Worm (Caenorhabditis elegans) whole organism, L3 larva: ENCODE results near the gene Y75B8A.24.

Experiments
- ZK546.5 ChIP-seq: sonication (generic microtip); optimal IDR thresholded peaks from 2 replicates; lab custom pipeline; 2017; ENCODE audit warnings: missing biosample characterization, missing genetic modification characterization
- aly-2 ChIP-seq: fragments of 150-350 bp; optimal IDR thresholded peaks from 2 replicates; lab custom pipeline; 2014; ENCODE audit warnings: missing biosample characterization, missing genetic modification characterization
- ama-1 ChIP-seq: fragments of 150-350 bp; optimal IDR thresholded peaks from 2 replicates; lab custom pipeline; 2018
- ceh-16 ChIP-seq: sonication (generic microtip); optimal IDR thresholded peaks from 2 replicates; lab custom pipeline; 2017; ENCODE audit warnings: missing biosample characterization, missing genetic modification characterization
- ceh-9 ChIP-seq: sonication (generic microtip); optimal IDR thresholded peaks from 2 replicates; lab custom pipeline; 2018; ENCODE audit warnings: missing biosample characterization, missing genetic modification characterization
- daf-12 ChIP-seq: fragments of 150-350 bp; optimal IDR thresholded peaks from 2 replicates; lab custom pipeline; 2014; ENCODE audit warnings: missing biosample characterization, missing genetic modification reagents, missing genetic modification characterization
- egl-5 ChIP-seq: fragments of 150-350 bp; optimal IDR thresholded peaks from 2 replicates; lab custom pipeline; 2017; ENCODE audit warnings: missing biosample characterization, missing genetic modification reagents, missing genetic modification characterization, inconsistent platforms
- fkh-10 ChIP-seq: sonication (generic microtip); optimal IDR thresholded peaks from 2 replicates; lab custom pipeline; 2017; ENCODE audit warnings: missing biosample characterization, missing genetic modification reagents, missing genetic modification characterization
- hmg-11 ChIP-seq: sonication (generic microtip); optimal IDR thresholded peaks from 2 replicates; lab custom pipeline; 2016; ENCODE audit warnings: missing genetic modification characterization, missing compliant biosample characterization
- mdl-1 ChIP-seq: fragments of 150-350 bp; optimal IDR thresholded peaks from 2 replicates; lab custom pipeline; 2014; ENCODE audit warnings: missing biosample characterization, missing genetic modification characterization
- nfya-1 ChIP-seq: sonication (generic microtip); optimal IDR thresholded peaks from 2 replicates; lab custom pipeline; 2017; ENCODE audit warnings: missing genetic modification characterization, mild to moderate bottlenecking, missing compliant biosample characterization, antibody characterized with exemption, moderate library complexity; ENCODE audit not compliant: insufficient read depth
- nhr-11 ChIP-seq: fragments of 150-350 bp; optimal IDR thresholded peaks from 2 replicates; lab custom pipeline; 2014; ENCODE audit warnings: missing biosample characterization, missing genetic modification characterization
- nhr-23 ChIP-seq: fragments of 150-350 bp; optimal IDR thresholded peaks from 2 replicates; lab custom pipeline; 2014; ENCODE audit warnings: missing biosample characterization, missing genetic modification reagents, missing genetic modification characterization
- nhr-237 ChIP-seq: fragments of 150-350 bp; optimal IDR thresholded peaks from 2 replicates; lab custom pipeline; 2014; ENCODE audit warnings: missing biosample characterization, missing genetic modification characterization
- nhr-67 ChIP-seq: fragments of 150-350 bp; optimal IDR thresholded peaks from 2 replicates; lab custom pipeline; 2014; ENCODE audit warnings: missing biosample characterization, missing genetic modification characterization
- nhr-76 ChIP-seq: fragments of 150-350 bp; sonication (generic microtip); optimal IDR thresholded peaks from 5 replicates; lab custom pipeline; 2014; ENCODE audit warnings: missing biosample characterization, missing genetic modification characterization
- pha-4 ChIP-seq: fragments of 150-350 bp; optimal IDR thresholded peaks from 2 replicates; lab custom pipeline; 2014; ENCODE audit warnings: missing biosample characterization, missing genetic modification reagents, missing genetic modification characterization
- pqm-1 ChIP-seq: fragments of 150-350 bp; optimal IDR thresholded peaks from 2 replicates; lab custom pipeline; 2017; ENCODE audit warnings: missing biosample characterization, missing genetic modification characterization, inconsistent platforms
- tbx-2 ChIP-seq: sonication (generic microtip); optimal IDR thresholded peaks from 2 replicates; lab custom pipeline; 2016; ENCODE audit warnings: mild to moderate bottlenecking, missing genetic modification characterization, missing compliant biosample characterization
- ztf-11 ChIP-seq: fragments of 150-350 bp; optimal IDR thresholded peaks from 2 replicates; lab custom pipeline; 2014; ENCODE audit warnings: missing biosample characterization, missing genetic modification characterization

Gene Y75B8A.24

DNA sequence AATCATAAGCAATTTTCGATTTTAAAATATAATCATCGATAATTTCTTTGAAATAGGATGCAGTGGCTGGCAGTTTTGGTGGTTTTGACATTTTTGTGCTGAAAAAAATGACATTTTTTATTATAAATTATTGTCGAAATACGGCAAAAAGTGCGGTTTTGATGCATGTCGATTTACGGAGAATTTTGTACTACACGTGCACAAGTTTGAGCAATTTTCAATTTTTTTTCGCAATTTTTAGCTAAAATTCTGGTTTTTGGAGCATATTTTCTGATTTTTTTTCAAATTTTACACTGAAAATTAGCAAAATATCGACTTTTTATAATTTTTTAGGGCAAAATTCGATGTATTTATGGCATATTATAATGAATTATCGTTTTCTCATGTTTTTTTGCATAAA is 58.0 kb downstream of the Y75B8A.24 start, which contains the start of gene Y75B8A.13:
TSS of gene Y75B8A.13 (minus strand) at position 101 of the 400 bp plus-strand sequence.
- TF ChIP-seq nhr-67 (tag; lab: Kevin White, UChicago) (no peak), egl-5 (tag; lab: Kevin White, UChicago) (no peak), ceh-16 (tag; lab: Kevin White, UChicago) (no peak), ztf-11 (tag; lab: Kevin White, UChicago) (no peak), nhr-23 (tag; lab: Kevin White, UChicago) (no peak)

- TF ChIP-seq ZK546.5 = no peak
- TF ChIP-seq tbx-2 (tag; lab: Kevin White, UChicago) = no peak
- TF ChIP-seq nhr-11 (tag; lab: Kevin White, UChicago) = no peak
- no peak for TF ChIP-seq aly-2 (tag; lab: Kevin White, UChicago)
- TF ChIP-seq nhr-76 (tag; lab: Kevin White, UChicago) = no peak
- TF ChIP-seq nfya-1 = no peak
- no peak for TF ChIP-seq fkh-10 (GFP tag; lab: Kevin White, UChicago)
- TF ChIP-seq ceh-16 (tag; lab: Kevin White, UChicago) = no peak
- TF ChIP-seq mdl-1 (tag; lab: Kevin White, UChicago) = no peak
Observed at ce11 chrIII:12207574-12207973, 66.0 kb downstream of the Y75B8A.24 start.

DNA sequence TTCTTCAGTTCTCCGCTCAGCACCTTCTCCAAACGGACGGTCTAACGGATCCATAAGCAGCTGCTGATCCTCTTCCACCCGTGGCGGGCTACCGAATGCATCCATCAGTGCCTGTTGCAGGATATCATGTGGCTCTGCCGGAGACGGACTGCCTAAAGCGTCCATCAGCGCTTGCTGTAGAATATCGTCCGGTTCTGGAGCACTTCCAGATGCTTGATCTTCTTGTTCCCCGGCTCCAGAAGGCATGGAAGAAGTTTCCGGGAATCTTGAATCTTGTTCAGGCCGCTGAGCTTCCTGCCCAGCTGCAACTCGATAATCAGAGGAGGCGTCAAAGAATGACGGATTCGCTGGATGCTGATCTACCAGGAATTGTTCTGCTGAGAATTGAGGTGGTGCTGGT is 68.3 kb downstream of the Y75B8A.24 start:
- no peak for TF ChIP-seq hmg-11 (tag; lab: Kevin White, UChicago)
- TF ChIP-seq ceh-9 (tag; lab: Kevin White, UChicago) = no peak
- TF ChIP-seq pqm-1 = no peak
- TF ChIP-seq pha-4 = no peak
- no peak for TF ChIP-seq nhr-76 (tag; lab: Kevin White, UChicago)
- TF ChIP-seq nhr-237 (tag; lab: Kevin White, UChicago) = no peak

DNA sequence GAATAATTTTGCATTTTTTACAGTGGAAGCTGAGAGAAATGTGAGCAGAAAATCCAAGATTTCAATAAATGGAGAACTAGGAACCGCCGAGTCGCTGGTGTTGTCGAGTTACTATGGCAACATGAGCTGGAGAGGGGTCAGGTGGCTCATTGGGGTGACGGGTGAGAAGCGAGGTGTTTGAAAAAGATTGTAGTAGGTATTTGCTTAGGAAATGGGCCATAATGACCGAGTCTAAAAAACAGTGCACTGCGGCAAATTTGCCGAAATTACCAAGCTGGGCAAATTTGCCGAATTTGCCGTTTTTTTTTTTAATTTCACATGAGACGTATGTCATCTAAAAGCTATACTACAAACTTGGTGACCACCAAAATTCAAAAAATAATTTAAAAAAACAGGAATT is 71.1 kb downstream of the Y75B8A.24 start, which contains the start of gene osm-12:
TSS of gene osm-12 (minus strand) at position 101 of the 400 bp plus-strand sequence.
- TF ChIP-seq mdl-1 (tag; lab: Kevin White, UChicago) = no peak
- no peak for TF ChIP-seq ama-1 (lab: Kevin White, UChicago)
- TF ChIP-seq daf-12 (tag; lab: Kevin White, UChicago) = no peak
